Worm (Caenorhabditis elegans): Measurements from ENCODE around the gene unc-96.
A peak's percentile ranks its signal among the peaks of the same experiment; 100 is the strongest.

DNA sequence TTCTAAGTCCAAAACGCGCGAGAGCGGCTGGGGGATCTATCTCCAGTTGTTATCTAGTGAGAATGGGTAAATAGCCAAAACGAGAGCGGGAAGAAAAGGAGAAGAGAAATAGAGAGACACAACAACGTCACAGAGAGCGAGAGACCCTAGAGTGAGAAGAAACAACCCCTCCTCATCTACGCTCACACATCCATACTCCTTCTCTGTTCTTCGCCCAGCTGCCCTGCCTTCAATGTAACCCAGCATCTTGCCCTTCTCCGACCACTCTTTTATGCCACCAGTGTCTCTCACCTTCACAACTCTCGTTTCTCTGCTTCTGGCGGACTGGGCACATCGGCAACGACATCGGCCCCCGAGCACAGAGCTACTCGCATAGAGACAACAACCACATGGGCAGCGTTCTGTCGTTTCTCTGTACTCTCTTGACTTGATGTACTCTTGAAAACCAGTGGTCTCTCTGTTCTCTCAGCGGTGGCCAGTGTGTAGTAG is 27.8 kb downstream of the unc-96 start:
- no peak for TF ChIP-seq ama-1 (optimal IDR thresholded peaks at IDR 0.05)
- peak; percentile 47 to 82 for TF ChIP-seq lsy-2 (tag; optimal IDR thresholded peaks at IDR 0.05)
- peak; percentile 85 for TF ChIP-seq skn-1 (tag; optimal IDR thresholded peaks at IDR 0.05)
- TF ChIP-seq C04F5.9 (tag; optimal IDR thresholded peaks at IDR 0.05): no peak
- TF ChIP-seq mep-1 (tag; optimal IDR thresholded peaks at IDR 0.05): peak; percentile 65
- no peak for TF ChIP-seq nhr-12 (tag; optimal IDR thresholded peaks at IDR 0.05)
- peak; percentile 90 for TF ChIP-seq nhr-71 (tag; optimal IDR thresholded peaks at IDR 0.05)
